Worm (Caenorhabditis elegans): ENCODE results near the gene D2096.5.

DNA sequence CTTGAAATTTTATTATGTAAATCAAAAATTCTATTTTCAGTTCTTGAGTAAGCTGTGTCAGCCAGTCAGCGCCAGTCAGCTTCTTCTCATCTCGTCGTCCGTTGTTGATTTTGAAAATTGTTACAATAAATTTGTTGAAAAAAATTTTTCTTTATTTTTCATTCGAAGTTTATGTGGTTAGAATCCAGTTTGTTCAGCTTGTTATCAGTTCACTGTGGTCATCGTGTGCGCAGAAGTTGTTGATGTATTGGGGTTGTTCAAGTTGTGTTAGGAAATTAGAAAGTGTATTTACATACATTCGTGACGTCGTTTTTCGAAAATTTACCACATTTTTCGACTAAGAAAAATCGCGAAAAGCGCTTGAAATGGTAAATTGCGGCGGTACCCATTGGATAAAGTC lies 38.2 kb upstream of the D2096.5 start:
- no peak for TF ChIP-seq W03F9.2 (tag; optimal IDR thresholded peaks at IDR 0.05)
- no peak for TF ChIP-seq dao-5 (tag; optimal IDR thresholded peaks at IDR 0.05)
